Worm (Caenorhabditis elegans): ENCODE results near the gene hmgs-1.

The hmgs-1 gene

DNA sequence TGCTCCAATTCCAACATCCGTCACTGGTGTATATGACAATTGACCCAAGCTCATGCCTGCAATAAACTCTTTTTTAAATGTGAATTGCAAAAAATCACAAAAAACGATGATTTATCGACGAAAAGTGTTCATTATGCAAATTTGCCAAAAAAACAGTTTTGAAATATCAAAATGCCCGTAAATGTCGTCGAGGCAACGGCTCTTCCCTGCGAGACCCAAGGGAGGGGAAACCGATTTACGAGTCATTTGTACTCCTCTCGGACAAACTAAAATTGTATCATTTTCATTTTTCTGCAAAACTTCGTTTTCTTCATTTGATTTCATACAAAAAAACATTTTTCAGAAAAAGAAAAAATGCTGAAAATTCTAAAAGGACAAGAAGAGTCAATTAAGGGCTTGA is at the start of gene hmgs-1, which contains the start of gene F25B4.4 (continued):
- TF ChIP-seq ces-1 (GFP tag; optimal IDR thresholded peaks at IDR 0.05) (peak; percentile 7), aly-2 (tag; optimal IDR thresholded peaks at IDR 0.05) (no peak), F10B5.3 (tag; optimal IDR thresholded peaks at IDR 0.05) (no peak), ztf-7 (tag; optimal IDR thresholded peaks at IDR 0.05) (no peak), jun-1 (tag; optimal IDR thresholded peaks at IDR 0.05) (peak; percentile 64), hmg-1.1 (GFP tag; IDR thresholded peaks at IDR 0.05) (peak; percentile 76), mep-1 (tag; optimal IDR thresholded peaks at IDR 0.05) (peak; percentile 95), dmd-6 (GFP tag; IDR thresholded peaks at IDR 0.05) (peak; percentile 80), hlh-11 (tag; optimal IDR thresholded peaks at IDR 0.05) (peak; percentile 83), Y105C5A.15 (GFP tag; IDR thresholded peaks at IDR 0.05) (no peak), hif-1 (tag; optimal IDR thresholded peaks at IDR 0.05) (peak in 1 of 2 experiments; percentile 83), unc-62 (GFP tag; optimal IDR thresholded peaks at IDR 0.05 in 1 of 2) (peak in 1 of 2 experiments; percentile 83), unc-62 (tag; optimal IDR thresholded peaks at IDR 0.05) (no peak), snpc-1.2 (GFP tag; IDR thresholded peaks at IDR 0.05) (no peak), madf-9 (GFP tag; conservative IDR thresholded peaks at IDR 0.05) (0 out of 2 replicates have a peak, but pooled peaks have one; percentile 26), vab-7 (GFP tag; IDR thresholded peaks at IDR 0.05) (0 out of 2 replicates have a peak, but pooled peaks have one; percentile 41), F26F4.8 (GFP tag; conservative IDR thresholded peaks at IDR 0.05) (no peak), fos-1 (tag; optimal IDR thresholded peaks at IDR 0.05) (no peak), nhr-42 (GFP tag; IDR thresholded peaks at IDR 0.05) (peak; percentile 73; the same call in 1 of the 2 replicates), egl-43 (GFP tag; IDR thresholded peaks at IDR 0.05) (no peak), T20F7.1 (GFP tag; optimal IDR thresholded peaks at IDR 0.05) (peak; percentile 85), lim-7 (GFP tag; IDR thresholded peaks at IDR 0.05) (no peak), dpl-1 (GFP tag; optimal IDR thresholded peaks at IDR 0.05) (peak; percentile 85), unc-39 (tag; optimal IDR thresholded peaks at IDR 0.05) (no peak), nhr-237 (tag; optimal IDR thresholded peaks at IDR 0.05) (no peak), madf-5 (GFP tag; IDR thresholded peaks at IDR 0.05) (0 out of 4 replicates have a peak, but pooled peaks of 1 of the 2 experiments have one; percentile 27), T26A8.4 (GFP tag; IDR thresholded peaks at IDR 0.05) (peak; percentile 73), lsy-2 (tag; optimal IDR thresholded peaks at IDR 0.05) (peak; percentile 81 to 95), lir-3 (tag; optimal IDR thresholded peaks at IDR 0.05) (no peak), nhr-76 (tag; optimal IDR thresholded peaks at IDR 0.05) (no peak), ceh-28 (tag; optimal IDR thresholded peaks at IDR 0.05) (no peak), unc-130 (GFP tag; optimal IDR thresholded peaks at IDR 0.05) (peak; percentile 64), pha-4 (GFP tag; IDR thresholded peaks at IDR 0.05) (peak; percentile 76; the same call in 1 of the 2 replicates), pha-4 (tag; optimal IDR thresholded peaks at IDR 0.05) (peak; percentile 77), ceh-82 (tag; optimal IDR thresholded peaks at IDR 0.05) (no peak), daf-19 (GFP tag; conservative IDR thresholded peaks at IDR 0.05) (no peak), nhr-102 (tag; optimal IDR thresholded peaks at IDR 0.05) (peak; percentile 67), fkh-10 (GFP tag; optimal IDR thresholded peaks at IDR 0.05) (peak; percentile 93), php-3 (GFP tag; IDR thresholded peaks at IDR 0.05) (0 out of 2 replicates have a peak, but pooled peaks have one; percentile 5), daf-8 (GFP tag; IDR thresholded peaks at IDR 0.05) (no peak), zfp-3 (GFP tag; conservative IDR thresholded peaks at IDR 0.05) (peak; percentile 71; the same call in 1 of the 2 replicates), rbr-2 (tag; optimal IDR thresholded peaks at IDR 0.05) (peak; percentile 88), duxl-1 (tag; optimal IDR thresholded peaks at IDR 0.05; ENCODE audit: poor library complexity) (peak; percentile 52), mes-2 (tag; optimal IDR thresholded peaks at IDR 0.05; ENCODE audit: poor library complexity, severe bottlenecking) (peak; percentile 96), dmd-9 (GFP tag; IDR thresholded peaks at IDR 0.05) (peak; percentile 76), nhr-6 (tag; optimal IDR thresholded peaks at IDR 0.05) (peak; percentile 91), set-16 (GFP tag; IDR thresholded peaks at IDR 0.05) (no peak), egl-27 (tag; optimal IDR thresholded peaks at IDR 0.05) (no peak), F49E8.2 (tag; optimal IDR thresholded peaks at IDR 0.05; ENCODE audit: borderline replicate concordance) (peak; percentile 12), ceh-44 (GFP tag; IDR thresholded peaks at IDR 0.05) (0 out of 2 replicates have a peak, but pooled peaks have one; percentile 27), cey-2 (tag; optimal IDR thresholded peaks at IDR 0.05; ENCODE audit: borderline replicate concordance, insufficient read depth) (no peak)

Data from whole organism, L4 larva.